Fruit fly (Drosophila melanogaster): ENCODE results near the gene ND-B14.5A.

Gene ND-B14.5A

dm6 chrX:2123013-2123964 lies 49.0 kb upstream of the ND-B14.5A start, which contains the start of gene ph-d (continued):
- TF ChIP-seq MTF-1 (GFP tag; optimal IDR thresholded peaks at IDR 0.05; ENCODE audit: borderline replicate concordance) (peak; percentile 70), CG17385 (GFP tag; optimal IDR thresholded peaks at IDR 0.05) (peak; percentile 27), CG14667 (GFP tag; IDR thresholded peaks at IDR 0.05) (peak; percentile 25; the same call in 1 of the 2 replicates), CG18764 (GFP tag; optimal IDR thresholded peaks at IDR 0.05) (no peak), HLH54F (GFP tag; optimal IDR thresholded peaks at IDR 0.05) (no peak), chif (GFP tag; optimal IDR thresholded peaks at IDR 0.05) (peak in 1 of 2 experiments; percentile 35), vfl (GFP tag; optimal IDR thresholded peaks at IDR 0.05) (peak; percentile 1), croc (GFP tag; conservative IDR thresholded peaks at IDR 0.05) (no peak; the same call in 2 of the 3 replicates), sna (GFP tag; IDR thresholded peaks at IDR 0.05; ENCODE audit: partially characterized antibody) (no peak), nerfin-2 (GFP tag; IDR thresholded peaks at IDR 0.05; ENCODE audit: partially characterized antibody) (no peak), Trl (optimal IDR thresholded peaks at IDR 0.05) (peak; percentile 71 to 85), Trl (GFP tag; optimal IDR thresholded peaks at IDR 0.05) (peak; percentile 27), eyg (GFP tag; optimal IDR thresholded peaks at IDR 0.05) (no peak), odd (GFP tag; optimal IDR thresholded peaks at IDR 0.05) (peak; percentile 1), CoRest (tag; optimal IDR thresholded peaks at IDR 0.05) (peak; percentile 22), bowl (GFP tag; IDR thresholded peaks at IDR 0.05) (no peak), trh (GFP tag; optimal IDR thresholded peaks at IDR 0.05) (no peak), dmrt11E (tag; optimal IDR thresholded peaks at IDR 0.05) (peak; percentile 44), CG4404 (GFP tag; IDR thresholded peaks at IDR 0.05) (no peak), ac (GFP tag; optimal IDR thresholded peaks at IDR 0.05) (no peak), CG15269 (tag; optimal IDR thresholded peaks at IDR 0.05) (peak; percentile 53), D19B (GFP tag; optimal IDR thresholded peaks at IDR 0.05) (peak; percentile 28), NFAT (GFP tag; IDR thresholded peaks at IDR 0.05) (peak; percentile 45), fd64A (GFP tag; optimal IDR thresholded peaks at IDR 0.05) (no peak), CG31388 (GFP tag; optimal IDR thresholded peaks at IDR 0.05) (no peak), CG12942 (GFP tag; optimal IDR thresholded peaks at IDR 0.05) (no peak), CG4820 (GFP tag; optimal IDR thresholded peaks at IDR 0.05) (no peak), CG10366 (GFP tag; IDR thresholded peaks at IDR 0.05) (peak; percentile 37; the same call in 1 of the 2 replicates), ssp (GFP tag; IDR thresholded peaks at IDR 0.05) (peak; percentile 24; the same call in 1 of the 2 replicates), cas (GFP tag; IDR thresholded peaks at IDR 0.05) (0 out of 2 replicates have a peak, but pooled peaks have one; percentile 11), CG7987 (GFP tag; optimal IDR thresholded peaks at IDR 0.05) (peak; percentile 66), CG6254 (GFP tag; optimal IDR thresholded peaks at IDR 0.05) (no peak), Drgx (GFP tag; IDR thresholded peaks at IDR 0.05) (peak; percentile 91), Mad (GFP tag; optimal IDR thresholded peaks at IDR 0.05) (no peak), CG7745 (tag; optimal IDR thresholded peaks at IDR 0.05) (no peak), bab2 (GFP tag; optimal IDR thresholded peaks at IDR 0.05) (peak; percentile 7), CG31365 (tag; optimal IDR thresholded peaks at IDR 0.05) (no peak), Ets65A (GFP tag) (no peak), Dbx (GFP tag; IDR thresholded peaks at IDR 0.05) (peak; percentile 32; the same call in 1 of the 3 replicates), psq (GFP tag; optimal IDR thresholded peaks at IDR 0.05) (no peak), Jarid2 (GFP tag; optimal IDR thresholded peaks at IDR 0.05) (peak; percentile 91), Sox100B (GFP tag; optimal IDR thresholded peaks at IDR 0.05) (peak; percentile 60), kah (GFP tag; optimal IDR thresholded peaks at IDR 0.05) (no peak), E2f1 (GFP tag; IDR thresholded peaks at IDR 0.05) (peak; percentile 42; the same call in 1 of the 2 replicates), Fer1 (GFP tag; optimal IDR thresholded peaks at IDR 0.05) (peak; percentile 48), CrebB (tag; optimal IDR thresholded peaks at IDR 0.05) (no peak), ro (GFP tag; IDR thresholded peaks at IDR 0.05) (no peak), CG6813 (GFP tag; optimal IDR thresholded peaks at IDR 0.05) (peak; percentile 13), Vsx1 (GFP tag; optimal IDR thresholded peaks at IDR 0.05) (no peak)
